Fruit fly (Drosophila melanogaster) whole organism, embryonic: ENCODE results near the gene CG13075.

Experiments
- Atf-2 ChIP-seq: fragments of 200-800 bp; sonication (Bioruptor generic); optimal IDR thresholded peaks from 2 replicates; lab custom pipeline; 2016; ENCODE audit warnings: missing biosample characterization, missing genetic modification characterization
- BEAF-32 ChIP-seq: fragments of 200-800 bp; sonication (Bioruptor generic); optimal IDR thresholded peaks from 3 replicates; lab custom pipeline; 2017; ENCODE audit warnings: missing biosample characterization, missing genetic modification characterization, mild to moderate bottlenecking, moderate library complexity, missing genetic modification reagents
- Bgb ChIP-seq: fragments of 200-800 bp; sonication (Bioruptor generic); IDR thresholded peaks from 2 replicates; pipeline ENCODE4 v1.3.6; 2022; ENCODE audit warnings: missing biosample characterization, missing genetic modification characterization; ENCODE audit not compliant: partially characterized antibody
- BtbVII ChIP-seq: fragments of 200-800 bp; sonication (Bioruptor generic); optimal IDR thresholded peaks from 3 replicates; lab custom pipeline; 2017; ENCODE audit warnings: missing biosample characterization, mild to moderate bottlenecking, missing genetic modification characterization
- CG1024 ChIP-seq: fragments of 200-800 bp; sonication (Bioruptor generic); IDR thresholded peaks from 2 replicates; pipeline ENCODE4 v1.3.6; 2022; ENCODE audit warnings: missing biosample characterization, missing genetic modification characterization
- CG10462 ChIP-seq: fragments of 200-800 bp; sonication (Bioruptor generic); optimal IDR thresholded peaks from 2 replicates; lab custom pipeline; 2016; ENCODE audit warnings: missing biosample characterization, missing genetic modification characterization
- CG10543 ChIP-seq: fragments of 200-800 bp; sonication (Bioruptor generic); optimal IDR thresholded peaks from 3 replicates; lab custom pipeline; 2017; ENCODE audit warnings: missing biosample characterization, mild to moderate bottlenecking, missing genetic modification characterization, moderate library complexity
- CG10565 ChIP-seq: fragments of 200-800 bp; sonication (Bioruptor generic); optimal IDR thresholded peaks from 3 replicates; lab custom pipeline; 2016; ENCODE audit warnings: missing biosample characterization, mild to moderate bottlenecking, missing genetic modification characterization
- CG11085 ChIP-seq: fragments of 200-800 bp; sonication (Bioruptor generic); IDR thresholded peaks from 2 replicates; pipeline ENCODE4 v1.3.6; 2022; ENCODE audit warnings: missing biosample characterization, missing genetic modification characterization
- CG11696 ChIP-seq: fragments of 200-800 bp; sonication (Bioruptor generic); IDR thresholded peaks from 2 replicates; pipeline ENCODE4 v1.3.6; 2022; ENCODE audit warnings: missing biosample characterization, missing genetic modification characterization
- CG12104 ChIP-seq: fragments of 200-800 bp; sonication (Bioruptor generic); optimal IDR thresholded peaks from 3 replicates; lab custom pipeline; 2016; ENCODE audit warnings: missing biosample characterization, missing genetic modification characterization
- CG12219 ChIP-seq: fragments of 200-800 bp; sonication (Bioruptor generic); optimal IDR thresholded peaks from 3 replicates; lab custom pipeline; 2018; ENCODE audit warnings: missing biosample characterization, mild to moderate bottlenecking, missing genetic modification characterization
- CG12299 ChIP-seq: fragments of 200-800 bp; sonication (Bioruptor generic); optimal IDR thresholded peaks from 2 replicates; lab custom pipeline; 2018; ENCODE audit warnings: missing biosample characterization, mild to moderate bottlenecking, missing genetic modification characterization
- CG12769 ChIP-seq: fragments of 200-800 bp; sonication (Bioruptor generic); optimal IDR thresholded peaks from 2 replicates; lab custom pipeline; 2019; ENCODE audit warnings: missing biosample characterization, mild to moderate bottlenecking, missing genetic modification characterization, moderate library complexity
- CG17568 ChIP-seq: fragments of 200-800 bp; sonication (Bioruptor generic); optimal IDR thresholded peaks from 2 replicates; lab custom pipeline; 2018; ENCODE audit warnings: missing biosample characterization, mild to moderate bottlenecking, missing genetic modification characterization, moderate library complexity
- CG17802 ChIP-seq: fragments of 200-800 bp; sonication (Bioruptor generic); optimal IDR thresholded peaks from 2 replicates; lab custom pipeline; 2018; ENCODE audit warnings: missing biosample characterization, mild to moderate bottlenecking, missing genetic modification characterization, moderate library complexity
- CG2202 ChIP-seq: fragments of 200-800 bp; sonication (Bioruptor generic); optimal IDR thresholded peaks from 2 replicates; lab custom pipeline; 2018; ENCODE audit warnings: missing biosample characterization, mild to moderate bottlenecking, missing genetic modification characterization
- CG3281 ChIP-seq: fragments of 200-800 bp; sonication (Bioruptor generic); optimal IDR thresholded peaks from 3 replicates; lab custom pipeline; 2017; ENCODE audit warnings: missing biosample characterization, mild to moderate bottlenecking, missing genetic modification characterization
- CG4328 ChIP-seq: fragments of 200-800 bp; sonication (Bioruptor generic); optimal IDR thresholded peaks from 3 replicates; lab custom pipeline; 2017; ENCODE audit warnings: missing biosample characterization, missing genetic modification reagents, missing genetic modification characterization
- CG6175 ChIP-seq: fragments of 200-800 bp; sonication (Bioruptor generic); IDR thresholded peaks from 3 replicates; pipeline ENCODE4 v1.3.6; 2022; ENCODE audit warnings: missing biosample characterization, missing genetic modification characterization
- CG6254 ChIP-seq: fragments of 200-800 bp; sonication (Bioruptor generic); optimal IDR thresholded peaks from 3 replicates; lab custom pipeline; 2017; ENCODE audit warnings: mild to moderate bottlenecking, missing biosample characterization, missing genetic modification reagents, missing genetic modification characterization
- CG6654 ChIP-seq: fragments of 200-800 bp; sonication (Bioruptor generic); optimal IDR thresholded peaks from 2 replicates; lab custom pipeline; 2017; ENCODE audit warnings: missing biosample characterization, mild to moderate bottlenecking, missing genetic modification characterization
- CG6689 ChIP-seq: fragments of 200-800 bp; sonication (Bioruptor generic); IDR thresholded peaks from 2 replicates; pipeline ENCODE4 v1.3.6; 2022; ENCODE audit warnings: missing biosample characterization, missing genetic modification characterization
- CG9727 ChIP-seq: fragments of 200-800 bp; sonication (Bioruptor generic); optimal IDR thresholded peaks from 3 replicates; lab custom pipeline; 2017; ENCODE audit warnings: missing biosample characterization, mild to moderate bottlenecking, missing genetic modification characterization
- CTCF ChIP-seq: fragments of 200-800 bp; sonication (Bioruptor generic); optimal IDR thresholded peaks from 2 replicates; lab custom pipeline; 2017; ENCODE audit warnings: missing biosample characterization, mild to moderate bottlenecking, missing genetic modification characterization, moderate library complexity
- Eip74EF ChIP-seq, 2 experiments: fragments of 200-800 bp in 1 of 2; fragments of >200 bp in 1 of 2; sonication (Bioruptor generic) in 1 of 2; optimal IDR thresholded peaks; 2 replicates each; lab custom pipeline; 2017 to 2019; ENCODE audit warnings: missing biosample characterization in 2 of 2, missing genetic modification characterization in 2 of 2, mild to moderate bottlenecking in 1 of 2, moderate library complexity in 1 of 2
- Ets65A ChIP-seq: fragments of 200-800 bp; sonication (Bioruptor generic); peaks from one replicate; lab custom pipeline; 2016; ENCODE audit warnings: missing biosample characterization, missing genetic modification characterization
- Hr78 ChIP-seq, 2 experiments: fragments of 200-800 bp in 1 of 2; fragments of >200 bp in 1 of 2; sonication (Bioruptor generic) in 1 of 2; optimal IDR thresholded peaks; 2 replicates each; lab custom pipeline; 2017 to 2019; ENCODE audit warnings: missing biosample characterization in 2 of 2, missing genetic modification characterization in 2 of 2, mild to moderate bottlenecking in 1 of 2, moderate library complexity in 1 of 2
- Lim3 ChIP-seq: fragments of 200-800 bp; sonication (Bioruptor generic); IDR thresholded peaks from 2 replicates; pipeline ENCODE4 v1.3.6; 2022; ENCODE audit warnings: missing biosample characterization, missing genetic modification characterization
- Pdp1 ChIP-seq, 2 experiments: fragments of 200-800 bp; sonication (Bioruptor generic); optimal IDR thresholded peaks; 3 replicates each; lab custom pipeline; 2016; ENCODE audit warnings: missing biosample characterization in 2 of 2, missing genetic modification characterization in 2 of 2, mild to moderate bottlenecking in 1 of 2, moderate library complexity in 1 of 2
- Xrp1 ChIP-seq: fragments of 200-800 bp; sonication (Bioruptor generic); IDR thresholded peaks from 2 replicates; pipeline ENCODE4 v1.3.6; 2022; ENCODE audit warnings: missing biosample characterization, missing genetic modification characterization
- ab ChIP-seq: fragments of 200-800 bp; sonication (Bioruptor generic); optimal IDR thresholded peaks from 2 replicates; lab custom pipeline; 2016; ENCODE audit warnings: missing biosample characterization, missing genetic modification characterization
- abd-A ChIP-seq: fragments of 200-800 bp; sonication (Bioruptor generic); optimal IDR thresholded peaks from 3 replicates; lab custom pipeline; 2019; ENCODE audit warnings: missing biosample characterization, mild to moderate bottlenecking, missing genetic modification characterization, moderate library complexity
- crol ChIP-seq: fragments of 200-800 bp; sonication (Bioruptor generic); IDR thresholded peaks from 2 replicates; pipeline ENCODE4 v1.3.6; 2022; ENCODE audit warnings: missing biosample characterization, missing genetic modification characterization
- disco-r ChIP-seq: fragments of 200-800 bp; sonication (Bioruptor generic); optimal IDR thresholded peaks from 2 replicates; lab custom pipeline; 2016; ENCODE audit warnings: missing biosample characterization, missing genetic modification characterization
- ems ChIP-seq: fragments of 200-800 bp; sonication (Bioruptor generic); optimal IDR thresholded peaks from 3 replicates; lab custom pipeline; 2016; ENCODE audit warnings: missing biosample characterization, missing genetic modification characterization
- ftz-f1 ChIP-seq: fragments of 200-800 bp; sonication (Bioruptor generic); optimal IDR thresholded peaks from 2 replicates; lab custom pipeline; 2016; ENCODE audit warnings: missing biosample characterization, missing genetic modification characterization
- fu2 ChIP-seq: fragments of 200-800 bp; sonication (Bioruptor generic); optimal IDR thresholded peaks from 2 replicates; lab custom pipeline; 2016; ENCODE audit warnings: missing biosample characterization, missing genetic modification characterization
- lilli ChIP-seq: fragments of 200-800 bp; sonication (Bioruptor generic); optimal IDR thresholded peaks from 3 replicates; lab custom pipeline; 2016; ENCODE audit warnings: missing biosample characterization, missing genetic modification characterization
- lola ChIP-seq, 3 experiments: fragments of >200 bp in 2 of 3; fragments of 200-800 bp in 1 of 3; sonication (Bioruptor generic) in 1 of 3; optimal IDR thresholded peaks; 2 replicates each; lab custom pipeline; 2017 to 2019; ENCODE audit warnings: missing biosample characterization in 3 of 3, missing genetic modification characterization in 3 of 3, mild to moderate bottlenecking in 1 of 3, moderate library complexity in 1 of 3
- maf-S ChIP-seq: fragments of 200-800 bp; sonication (Bioruptor generic); optimal IDR thresholded peaks from 2 replicates; lab custom pipeline; 2016; ENCODE audit warnings: missing biosample characterization, missing genetic modification characterization
- oc ChIP-seq: fragments of 200-800 bp; sonication (Bioruptor generic); optimal IDR thresholded peaks from 2 replicates; lab custom pipeline; 2018; ENCODE audit warnings: missing biosample characterization, mild to moderate bottlenecking, missing genetic modification characterization, moderate library complexity
- odd ChIP-seq: fragments of 200-800 bp; sonication (Bioruptor generic); optimal IDR thresholded peaks from 2 replicates; lab custom pipeline; 2017; ENCODE audit warnings: missing biosample characterization, mild to moderate bottlenecking, missing genetic modification characterization
- p53 ChIP-seq: fragments of 200-800 bp; sonication (Bioruptor generic); optimal IDR thresholded peaks from 2 replicates; lab custom pipeline; 2016; ENCODE audit warnings: missing biosample characterization, missing genetic modification characterization
- prd ChIP-seq, 3 experiments: fragments of >200 bp in 2 of 3; fragments of 200-800 bp in 1 of 3; sonication (Bioruptor generic) in 1 of 3; optimal IDR thresholded peaks in 2 of 3; IDR thresholded peaks in 1 of 3; 2 replicates in 2 of 3; 3 replicates in 1 of 3; pipeline versions ENCODE4 v1.3.6 to Lab custom; 2017 to 2022; ENCODE audit warnings: missing biosample characterization in 1 of 3, missing genetic modification characterization in 1 of 3
- schlank ChIP-seq: fragments of 200-800 bp; sonication (Bioruptor generic); optimal IDR thresholded peaks from 2 replicates; lab custom pipeline; 2018; ENCODE audit warnings: missing biosample characterization, mild to moderate bottlenecking, missing genetic modification characterization
- sd ChIP-seq: fragments of 200-800 bp; sonication (Bioruptor generic); optimal IDR thresholded peaks from 3 replicates; lab custom pipeline; 2018; ENCODE audit warnings: missing biosample characterization, mild to moderate bottlenecking, missing genetic modification characterization, moderate library complexity
- so ChIP-seq: fragments of 200-800 bp; sonication (Bioruptor generic); IDR thresholded peaks from 3 replicates; pipeline ENCODE4 v1.3.6; 2022; ENCODE audit warnings: missing biosample characterization, missing genetic modification characterization
- twi ChIP-seq: fragments of 200-800 bp; optimal IDR thresholded peaks from 2 replicates; lab custom pipeline; 2019; ENCODE audit warnings: missing biosample characterization, mild to moderate bottlenecking, missing genetic modification characterization, moderate library complexity
- vnd ChIP-seq: fragments of 200-800 bp; sonication (Bioruptor generic); IDR thresholded peaks from 3 replicates; pipeline ENCODE4 v1.3.6; 2022; ENCODE audit warnings: missing biosample characterization, missing genetic modification characterization; ENCODE audit not compliant: partially characterized antibody

Gene CG13075

dm6 chr3L:16054095-16054494 is 29.7 kb upstream of the CG13075 start (continued):
- TF ChIP-seq CG10565, result no peak
- TF ChIP-seq CG4328, result no peak
- no peak for TF ChIP-seq twi (tag; lab: Kevin White, UChicago)
- no peak for TF ChIP-seq Bgb (GFP tag; lab: Robert Waterston, UW)
- TF ChIP-seq Xrp1 (GFP tag; lab: Robert Waterston, UW), result 0 out of 2 replicates have a peak, but pooled peaks have one; percentile 44
- no peak for TF ChIP-seq sd
- TF ChIP-seq lola (GFP tag; optimal IDR thresholded peaks at IDR 0.05; lab: Kevin White, UChicago), result peak in 1 of 3 experiments; percentile 35
- TF ChIP-seq CG12219, result no peak
- TF ChIP-seq CG6175 (GFP tag; lab: Robert Waterston, UW), result no peak
- no peak for TF ChIP-seq CTCF (GFP tag; lab: Kevin White, UChicago)
- TF ChIP-seq BEAF-32 (GFP tag; lab: Kevin White, UChicago), result no peak
- peak; percentile 49 for TF ChIP-seq CG3281 (GFP tag; lab: Kevin White, UChicago)
- peak; percentile 71 for TF ChIP-seq CG6689 (GFP tag; lab: Robert Waterston, UW)
- no peak for TF ChIP-seq fu2 (GFP tag; lab: Kevin White, UChicago)
- TF ChIP-seq odd (GFP tag; lab: Kevin White, UChicago), result peak; percentile 10
- TF ChIP-seq vnd (GFP tag; lab: Robert Waterston, UW), result no peak
- TF ChIP-seq CG12769, result no peak
- no peak for TF ChIP-seq abd-A (tag; lab: Kevin White, UChicago)
- peak in 1 of 2 experiments; percentile 44 for TF ChIP-seq Hr78 (GFP tag; optimal IDR thresholded peaks at IDR 0.05; lab: Kevin White, UChicago)
- peak; percentile 64 for TF ChIP-seq CG9727 (GFP tag; lab: Kevin White, UChicago)
- peak; percentile 25 for TF ChIP-seq CG6254
- peak; percentile 2 for TF ChIP-seq CG10462
- 0 out of 2 replicates have a peak, but pooled peaks have one; percentile 21 for TF ChIP-seq CG1024 (GFP tag; lab: Robert Waterston, UW)
- no peak for TF ChIP-seq Pdp1 (GFP tag; optimal IDR thresholded peaks at IDR 0.05; lab: Kevin White, UChicago)
- peak; percentile 26 for TF ChIP-seq lilli (GFP tag; lab: Kevin White, UChicago)
- no peak for TF ChIP-seq so (GFP tag; lab: Robert Waterston, UW)
- no peak for TF ChIP-seq Atf-2 (GFP tag; lab: Kevin White, UChicago)
- TF ChIP-seq crol (GFP tag; lab: Robert Waterston, UW), result no peak
- peak; percentile 58 for TF ChIP-seq Ets65A
- TF ChIP-seq ems, result no peak
- TF ChIP-seq Eip74EF (GFP tag; optimal IDR thresholded peaks at IDR 0.05; lab: Kevin White, UChicago), result peak in 1 of 2 experiments; percentile 68
- no peak for TF ChIP-seq schlank (tag; lab: Kevin White, UChicago)
- TF ChIP-seq maf-S (GFP tag; lab: Kevin White, UChicago), result no peak
- no peak for TF ChIP-seq CG17568 (GFP tag; lab: Kevin White, UChicago)
- TF ChIP-seq Lim3 (GFP tag; lab: Robert Waterston, UW), result no peak
- no peak for TF ChIP-seq CG11085 (GFP tag; lab: Robert Waterston, UW)
- TF ChIP-seq CG6654 (GFP tag; lab: Kevin White, UChicago), result no peak
- TF ChIP-seq disco-r (GFP tag; lab: Kevin White, UChicago), result no peak
- TF ChIP-seq p53 (GFP tag; lab: Kevin White, UChicago), result no peak
- TF ChIP-seq prd (optimal IDR thresholded peaks at IDR 0.05; lab: Kevin White, UChicago), result no peak
- TF ChIP-seq prd (GFP tag; IDR thresholded peaks at IDR 0.05; lab: Robert Waterston, UW), result peak; percentile 51
- no peak for TF ChIP-seq ftz-f1 (GFP tag; lab: Kevin White, UChicago)
- TF ChIP-seq CG2202 (tag; lab: Kevin White, UChicago), result no peak
- TF ChIP-seq CG12299 (tag; lab: Kevin White, UChicago), result no peak
- no peak for TF ChIP-seq CG17802 (tag; lab: Kevin White, UChicago)
- no peak for TF ChIP-seq oc (tag; lab: Kevin White, UChicago)
- TF ChIP-seq CG11696 (GFP tag; lab: Robert Waterston, UW), result no peak
- TF ChIP-seq CG12104 (GFP tag; lab: Kevin White, UChicago), result peak; percentile 11
- TF ChIP-seq CG10543 (GFP tag; lab: Kevin White, UChicago), result no peak
- TF ChIP-seq BtbVII (GFP tag; lab: Kevin White, UChicago), result peak; percentile 45
- no peak for TF ChIP-seq ab (GFP tag; lab: Kevin White, UChicago)
